Worm (Caenorhabditis elegans) whole organism, midembryonic: ENCODE measurements around the gene F07G6.2.
"Not testable (repeated sequence)": the region's sequence is repeated elsewhere in the genome, so short reads cannot be mapped to it uniquely, and the experiment has no call there.

Source experiments
- T22C8.4 ChIP-seq: fragments of 200-800 bp; sonication (Bioruptor generic); IDR thresholded peaks from 2 replicates; pipeline ENCODE4 v1.3.6; 2022; ENCODE audit warnings: missing genetic modification characterization, missing compliant biosample characterization
- cog-1 ChIP-seq: sonication (generic microtip); optimal IDR thresholded peaks from 2 replicates; lab custom pipeline; 2016; ENCODE audit warnings: missing genetic modification characterization, missing compliant biosample characterization
- flt-1 ChIP-seq: fragments of 200-800 bp; sonication (Bioruptor generic); IDR thresholded peaks from 2 replicates; pipeline ENCODE4 v1.3.6; 2022; ENCODE audit warnings: missing genetic modification characterization, missing compliant biosample characterization
- klf-2 ChIP-seq: fragments of 200-800 bp; sonication (Bioruptor generic); conservative IDR thresholded peaks from 2 replicates; pipeline ENCODE4 v1.3.6; 2022; ENCODE audit warnings: missing genetic modification reagents, missing genetic modification characterization, missing compliant biosample characterization
- med-1 ChIP-seq: sonication (generic microtip); optimal IDR thresholded peaks from 2 replicates; lab custom pipeline; 2017; ENCODE audit warnings: missing genetic modification characterization, mild to moderate bottlenecking, missing compliant biosample characterization, antibody characterized with exemption, missing genetic modification reagents; ENCODE audit not compliant: insufficient read depth
- ref-1 ChIP-seq: fragments of 200-800 bp; sonication (Bioruptor generic); conservative IDR thresholded peaks from 2 replicates; pipeline ENCODE4 v1.3.6; 2022; ENCODE audit warnings: missing genetic modification reagents, missing genetic modification characterization, missing compliant biosample characterization
- tab-1 ChIP-seq: fragments of 200-800 bp; sonication (Bioruptor generic); IDR thresholded peaks from 2 replicates; pipeline ENCODE4 v1.3.6; 2022; ENCODE audit warnings: missing genetic modification characterization, missing compliant biosample characterization
- ztf-23 ChIP-seq: fragments of 200-800 bp; sonication (Bioruptor generic); IDR thresholded peaks from 2 replicates; pipeline ENCODE4 v1.3.6; 2022; ENCODE audit warnings: missing genetic modification reagents, missing genetic modification characterization, missing compliant biosample characterization
- ztf-29 ChIP-seq: fragments of 200-800 bp; sonication (Bioruptor generic); IDR thresholded peaks from 2 replicates; pipeline ENCODE4 v1.3.6; 2022; ENCODE audit warnings: missing genetic modification reagents, missing genetic modification characterization, missing compliant biosample characterization

The F07G6.2 gene

DNA sequence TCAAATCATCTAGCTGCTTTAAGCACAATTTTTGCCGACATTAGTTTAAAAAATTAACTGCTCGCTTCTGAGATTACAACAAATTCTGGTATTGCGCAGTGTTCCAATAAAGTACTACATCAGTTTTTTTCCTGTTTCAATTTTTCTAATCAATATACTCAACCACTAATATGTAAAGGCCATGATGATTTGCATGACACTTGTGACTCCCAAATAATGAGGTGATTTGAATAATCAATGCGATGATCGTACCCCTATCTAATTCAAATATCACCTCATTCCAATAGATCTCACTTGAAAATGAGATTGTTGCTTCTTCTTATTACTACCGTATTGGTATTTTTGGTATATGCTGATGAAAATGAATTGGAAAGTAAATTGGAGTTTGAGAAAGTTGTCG lies at the start of gene F07G6.2:
Gene F07G6.2, plus strand, starts transcription at position 301 of the 400 bp plus-strand sequence.
- TF ChIP-seq cog-1 (tag; lab: Kevin White, UChicago) (no peak), ztf-23 (GFP tag; lab: Robert Waterston, UW) (no peak), T22C8.4 (GFP tag; lab: Robert Waterston, UW) (no peak), flt-1 (GFP tag; lab: Robert Waterston, UW) (no peak), tab-1 (GFP tag; lab: Robert Waterston, UW) (no peak), klf-2 (no peak), ref-1 (no peak), med-1 (GFP tag; lab: Kevin White, UChicago) (no peak), ztf-29 (GFP tag; lab: Robert Waterston, UW) (no peak)

DNA sequence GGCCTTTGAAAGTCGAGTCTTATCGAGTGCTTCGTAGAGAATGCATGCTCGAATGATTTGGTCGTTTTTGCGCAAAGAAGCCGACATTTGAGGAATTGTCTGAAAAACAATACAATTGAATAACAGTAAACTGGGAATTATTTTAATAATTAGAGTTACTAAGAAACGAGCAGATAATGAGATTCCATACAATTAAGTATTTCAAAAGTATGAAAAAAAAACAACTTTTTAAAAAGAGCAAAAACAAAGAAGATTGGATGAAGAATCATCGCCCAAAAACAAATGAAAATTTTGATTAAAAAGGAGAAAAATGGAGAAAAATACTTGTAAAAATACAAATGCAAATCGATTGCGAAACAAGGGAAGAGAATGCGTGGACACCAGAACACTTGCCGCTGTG lies 49.1 kb upstream of the F07G6.2 start, which contains the start of gene fbxa-170:
Gene fbxa-170, minus strand, starts transcription at position 101 of the 400 bp plus-strand sequence.
- no peak for TF ChIP-seq cog-1 (tag; lab: Kevin White, UChicago)
- no peak for TF ChIP-seq ref-1
- TF ChIP-seq ztf-29 (GFP tag; lab: Robert Waterston, UW), result no peak
- TF ChIP-seq flt-1 (GFP tag; lab: Robert Waterston, UW), result no peak
- no peak for TF ChIP-seq med-1 (GFP tag; lab: Kevin White, UChicago)
- no peak for TF ChIP-seq ztf-23 (GFP tag; lab: Robert Waterston, UW)
- TF ChIP-seq T22C8.4 (GFP tag; lab: Robert Waterston, UW), result no peak
- no peak for TF ChIP-seq klf-2
- no peak for TF ChIP-seq tab-1 (GFP tag; lab: Robert Waterston, UW)

DNA sequence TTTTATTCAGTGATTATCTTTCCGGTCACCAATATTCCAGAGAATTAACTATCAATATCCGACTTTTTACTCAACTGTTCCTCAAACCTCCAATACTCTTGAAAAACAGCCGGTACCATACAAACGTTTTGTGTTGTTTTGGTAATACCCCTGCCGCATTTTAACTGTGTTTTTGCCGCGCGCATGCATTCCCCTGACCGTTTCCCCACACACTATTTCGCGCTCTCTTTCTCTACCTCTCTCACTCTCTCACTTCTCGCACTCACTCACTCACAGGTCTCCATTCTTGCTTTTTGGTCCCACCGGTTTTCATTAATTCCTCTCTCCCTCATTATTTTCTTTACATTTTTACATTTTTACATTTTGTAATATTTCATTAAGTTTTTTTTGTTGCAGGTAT lies 44.6 kb upstream of the F07G6.2 start, which contains the start of gene meg-4:
Gene meg-4, plus strand, starts transcription at position 397 of the 400 bp plus-strand sequence.
- no peak for TF ChIP-seq med-1 (GFP tag; lab: Kevin White, UChicago)
- TF ChIP-seq flt-1 (GFP tag; lab: Robert Waterston, UW), result no peak
- TF ChIP-seq ztf-29 (GFP tag; lab: Robert Waterston, UW), result no peak
- TF ChIP-seq cog-1 (tag; lab: Kevin White, UChicago), result no peak

DNA sequence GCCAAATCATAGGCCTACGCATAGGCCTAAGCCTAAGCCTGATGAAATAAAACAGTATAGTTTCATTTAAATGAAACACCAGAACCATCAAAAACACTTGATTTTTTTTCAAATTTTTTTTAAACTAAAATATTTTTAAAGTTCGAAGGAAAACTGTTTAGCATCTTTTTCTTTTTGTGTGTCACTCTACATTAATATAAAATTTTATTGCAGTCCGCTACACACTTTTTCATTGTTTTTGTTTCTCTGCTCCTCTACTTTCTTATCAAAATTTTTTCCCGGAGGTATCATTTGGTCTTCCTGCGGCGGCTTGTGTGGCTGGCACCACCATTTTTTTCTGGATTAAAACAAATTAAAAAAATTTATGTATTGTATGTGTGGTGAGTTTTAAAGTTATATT lies 40.1 kb upstream of the F07G6.2 start, which contains the start of gene C36C9.11:
Gene C36C9.11, plus strand, starts transcription at position 301 of the 400 bp plus-strand sequence.
- not testable (repeated sequence) for TF ChIP-seq T22C8.4 (GFP tag; lab: Robert Waterston, UW); ref-1; klf-2

DNA sequence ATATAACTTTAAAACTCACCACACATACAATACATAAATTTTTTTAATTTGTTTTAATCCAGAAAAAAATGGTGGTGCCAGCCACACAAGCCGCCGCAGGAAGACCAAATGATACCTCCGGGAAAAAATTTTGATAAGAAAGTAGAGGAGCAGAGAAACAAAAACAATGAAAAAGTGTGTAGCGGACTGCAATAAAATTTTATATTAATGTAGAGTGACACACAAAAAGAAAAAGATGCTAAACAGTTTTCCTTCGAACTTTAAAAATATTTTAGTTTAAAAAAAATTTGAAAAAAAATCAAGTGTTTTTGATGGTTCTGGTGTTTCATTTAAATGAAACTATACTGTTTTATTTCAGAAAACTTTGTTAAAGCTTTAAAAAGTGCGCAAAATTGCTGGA lies 37.2 kb upstream of the F07G6.2 start, which contains the start of gene C36C9.12:
Gene C36C9.12, minus strand, starts transcription at position 101 of the 400 bp plus-strand sequence.
- TF ChIP-seq flt-1 (GFP tag; lab: Robert Waterston, UW); klf-2; T22C8.4 (GFP tag; lab: Robert Waterston, UW): not testable (repeated sequence)

DNA sequence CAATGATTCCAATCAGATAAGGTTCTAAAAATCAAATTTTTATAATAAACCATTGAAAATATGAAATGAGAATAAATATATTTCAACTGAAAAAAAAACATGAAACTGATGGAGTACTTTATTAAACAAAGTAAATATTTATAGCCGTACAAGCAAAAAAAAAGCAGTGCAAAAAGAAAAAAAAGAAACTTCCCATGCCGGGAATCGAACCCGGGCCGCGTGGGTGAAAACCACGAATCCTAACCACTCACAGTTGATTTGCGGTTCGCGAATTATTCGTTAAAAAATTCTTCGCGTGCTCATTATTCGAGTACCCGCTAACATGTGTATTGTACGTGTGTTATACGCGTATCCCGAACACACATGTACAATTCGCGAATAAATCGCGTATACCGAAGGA lies 36.3 kb upstream of the F07G6.2 start, which contains the start of gene C36C9.6:
Gene C36C9.6, minus strand, starts transcription at position 101 of the 400 bp plus-strand sequence.
- TF ChIP-seq tab-1 (GFP tag; lab: Robert Waterston, UW); ztf-29 (GFP tag; lab: Robert Waterston, UW); cog-1 (tag; lab: Kevin White, UChicago): not testable (repeated sequence)

ce11 chrX:1696879-1697278 lies 30.3 kb upstream of the F07G6.2 start, which contains the start of gene C36C9.4:
Gene C36C9.4, minus strand, starts transcription at chrX:1696979.
- TF ChIP-seq flt-1, T22C8.4, ztf-29 (GFP tag; lab: Robert Waterston, UW): not testable (repeated sequence)

DNA sequence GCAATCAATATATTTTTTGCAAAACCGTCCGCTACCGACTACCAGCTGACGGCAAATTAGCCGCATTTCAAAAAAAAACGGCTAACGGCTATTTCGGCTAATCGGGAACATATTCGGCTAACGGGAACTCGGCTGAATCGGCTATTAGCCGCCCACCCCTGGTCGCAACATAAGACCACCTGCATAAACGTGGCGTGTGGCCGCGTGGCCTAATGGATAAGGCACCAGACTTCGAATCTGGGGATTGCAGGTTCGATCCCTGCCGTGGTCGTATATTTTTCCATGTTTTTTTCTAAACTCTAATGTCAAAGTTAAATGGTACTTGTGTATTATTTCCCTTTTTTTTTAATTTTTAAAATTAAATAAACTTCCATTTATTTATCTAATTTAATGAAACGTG lies 28.7 kb upstream of the F07G6.2 start:
- TF ChIP-seq ref-1 (no peak), T22C8.4 (GFP tag; lab: Robert Waterston, UW) (no peak), flt-1 (GFP tag; lab: Robert Waterston, UW) (no peak), klf-2 (no peak), ztf-23 (GFP tag; lab: Robert Waterston, UW) (no peak), ztf-29 (GFP tag; lab: Robert Waterston, UW) (no peak)

- TF ChIP-seq cog-1 (tag; lab: Kevin White, UChicago) (no peak), tab-1 (GFP tag; lab: Robert Waterston, UW) (0 out of 2 replicates have a peak, but pooled peaks have one; percentile 26), med-1 (GFP tag; lab: Kevin White, UChicago) (no peak)
These were observed 24.1 kb upstream of the F07G6.2 start for ce11 chrX:1703049-1703448.

- TF ChIP-seq tab-1 (GFP tag; lab: Robert Waterston, UW), result no peak
- no peak for TF ChIP-seq klf-2
- TF ChIP-seq ztf-29 (GFP tag; lab: Robert Waterston, UW), result no peak
- no peak for TF ChIP-seq ztf-23 (GFP tag; lab: Robert Waterston, UW)
- no peak for TF ChIP-seq med-1 (GFP tag; lab: Kevin White, UChicago)
- no peak for TF ChIP-seq T22C8.4 (GFP tag; lab: Robert Waterston, UW)
- no peak for TF ChIP-seq cog-1 (tag; lab: Kevin White, UChicago)
- no peak for TF ChIP-seq flt-1 (GFP tag; lab: Robert Waterston, UW)
These were observed 23.3 kb upstream of the F07G6.2 start, which contains the start of gene C36C9.5 for ce11 chrX:1703840-1704239. Gene C36C9.5, minus strand, starts transcription at chrX:1703940.

DNA sequence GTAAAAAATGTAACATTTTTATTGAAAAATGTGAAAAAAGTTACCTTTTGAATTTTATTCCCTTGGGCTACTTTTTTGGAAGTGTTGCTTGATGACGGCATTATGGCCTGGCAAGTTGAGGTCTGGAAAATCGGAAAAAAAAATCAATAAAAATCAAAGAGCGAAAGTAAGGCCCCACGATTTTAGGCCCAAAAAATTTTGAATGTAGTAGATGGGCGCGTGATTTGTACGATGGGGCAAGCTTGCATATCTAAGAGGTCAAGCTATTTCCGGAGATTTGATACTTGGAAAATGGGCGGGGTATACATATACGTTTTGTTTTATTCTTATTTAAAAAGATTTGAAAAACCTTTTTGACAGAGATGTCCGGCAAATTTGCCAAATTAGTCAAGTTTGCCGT lies 20.6 kb upstream of the F07G6.2 start, which contains the start of gene F07G6.5:
Gene F07G6.5, minus strand, starts transcription at position 101 of the 400 bp plus-strand sequence.
- TF ChIP-seq ztf-29 (GFP tag; lab: Robert Waterston, UW), result no peak
- no peak for TF ChIP-seq cog-1 (tag; lab: Kevin White, UChicago)
- no peak for TF ChIP-seq med-1 (GFP tag; lab: Kevin White, UChicago)
- no peak for TF ChIP-seq klf-2
- TF ChIP-seq T22C8.4 (GFP tag; lab: Robert Waterston, UW), result no peak
- TF ChIP-seq ztf-23 (GFP tag; lab: Robert Waterston, UW), result no peak
- TF ChIP-seq flt-1 (GFP tag; lab: Robert Waterston, UW), result no peak
